Fruit fly (Drosophila melanogaster) whole organism, pupa: ENCODE measurements around the gene jus.
A peak's percentile ranks its signal among the peaks of the same experiment; 100 is the strongest.

Experiments used
- CG15710 ChIP-seq: fragments of 200-800 bp; sonication (Bioruptor generic); optimal IDR thresholded peaks from 2 replicates; lab custom pipeline; 2018; ENCODE audit warnings: missing biosample characterization, mild to moderate bottlenecking, missing genetic modification characterization, moderate library complexity
- CG17806 ChIP-seq: fragments of 200-800 bp; sonication (Bioruptor generic); optimal IDR thresholded peaks from 2 replicates; lab custom pipeline; 2018; ENCODE audit warnings: missing biosample characterization, mild to moderate bottlenecking, missing genetic modification characterization, moderate library complexity
- CG32121 ChIP-seq: fragments of 200-800 bp; sonication (Bioruptor generic); IDR thresholded peaks from 2 replicates; pipeline ENCODE4 v1.3.6; 2022; ENCODE audit warnings: missing biosample characterization, missing genetic modification characterization
- CG34367 ChIP-seq: fragments of 200-800 bp; sonication (Bioruptor generic); optimal IDR thresholded peaks from 2 replicates; lab custom pipeline; 2018; ENCODE audit warnings: missing biosample characterization, mild to moderate bottlenecking, missing genetic modification characterization
- CG4496 ChIP-seq: fragments of 200-800 bp; sonication (Bioruptor generic); IDR thresholded peaks from 3 replicates; pipeline ENCODE4 v1.3.6; 2022; ENCODE audit warnings: missing biosample characterization, missing genetic modification characterization
- CG9948 ChIP-seq: fragments of 200-800 bp; sonication (Bioruptor generic); optimal IDR thresholded peaks from 2 replicates; lab custom pipeline; 2018; ENCODE audit warnings: missing biosample characterization, mild to moderate bottlenecking, missing genetic modification characterization, moderate library complexity
- EcR ChIP-seq: fragments of 200-800 bp; sonication (Bioruptor generic); optimal IDR thresholded peaks from 3 replicates; lab custom pipeline; 2019; ENCODE audit warnings: missing biosample characterization, missing genetic modification characterization, mild to moderate bottlenecking, moderate library complexity, missing genetic modification reagents
- Ets98B ChIP-seq: fragments of 200-800 bp; sonication (Bioruptor generic); IDR thresholded peaks from 2 replicates; pipeline ENCODE4 v1.3.6; 2022; ENCODE audit warnings: missing biosample characterization, missing genetic modification characterization
- Pif1B ChIP-seq: fragments of 200-800 bp; sonication (Bioruptor generic); optimal IDR thresholded peaks from 3 replicates; lab custom pipeline; 2016; ENCODE audit warnings: missing biosample characterization, missing genetic modification characterization
- rn ChIP-seq: fragments of 200-800 bp; sonication (Bioruptor generic); IDR thresholded peaks from 2 replicates; pipeline ENCODE4 v1.3.6; 2022; ENCODE audit warnings: missing biosample characterization, missing genetic modification characterization

DNA sequence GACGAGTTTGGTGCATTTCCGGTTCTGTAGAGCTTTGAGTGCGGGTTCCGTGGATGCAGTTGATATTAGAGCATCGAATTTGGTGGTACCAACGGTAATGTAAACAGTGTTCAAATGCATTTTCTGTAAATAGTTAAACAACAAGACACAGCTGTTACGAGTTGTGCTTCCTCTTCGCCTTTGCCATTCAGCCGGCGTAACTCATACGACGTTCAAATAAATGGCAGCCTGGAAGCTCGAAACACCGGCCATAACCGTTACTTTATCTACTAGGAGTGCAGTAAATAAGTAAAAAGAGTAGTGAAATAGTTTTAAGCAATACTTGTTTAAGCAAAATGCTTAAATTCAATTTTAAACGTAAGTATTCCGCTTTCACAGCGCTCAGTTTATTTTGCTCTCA, 56.4 kb downstream of the jus start, which contains the start of the genes Alg13 and superdeath:
- TF ChIP-seq rn (GFP tag; lab: Robert Waterston, UW): no peak
- TF ChIP-seq Ets98B (GFP tag; lab: Robert Waterston, UW): no peak
- no peak for TF ChIP-seq CG17806
- no peak for TF ChIP-seq CG4496
- no peak for TF ChIP-seq CG15710 (tag; lab: Kevin White, UChicago)
- peak; percentile 40 for TF ChIP-seq CG9948 (tag; lab: Kevin White, UChicago)
- no peak for TF ChIP-seq Pif1B (GFP tag; lab: Kevin White, UChicago)
- TF ChIP-seq CG34367: no peak
- TF ChIP-seq CG32121 (GFP tag; lab: Robert Waterston, UW): no peak
- TF ChIP-seq EcR (GFP tag; lab: Kevin White, UChicago): no peak
